Fruit fly (Drosophila melanogaster) whole organism, embryonic: Measurements from ENCODE around the gene vers.
A peak's percentile ranks its signal among the peaks of the same experiment; 100 is the strongest.

Source experiments
- Awh ChIP-seq: fragments of 200-800 bp; sonication (Bioruptor generic); IDR thresholded peaks from 2 replicates; pipeline ENCODE4, ENCODE4 v1.3.6; 2022; ENCODE audit warnings: missing biosample characterization, missing genetic modification characterization
- BEAF-32 ChIP-seq: fragments of 200-800 bp; sonication (Bioruptor generic); optimal IDR thresholded peaks from 3 replicates; lab custom pipeline; 2017; ENCODE audit warnings: missing biosample characterization, missing genetic modification characterization, mild to moderate bottlenecking, moderate library complexity, missing genetic modification reagents
- Bdp1 ChIP-seq: fragments of 200-800 bp; sonication (Bioruptor generic); optimal IDR thresholded peaks from 3 replicates; lab custom pipeline; 2016; ENCODE audit warnings: missing biosample characterization, missing genetic modification characterization
- CG10147 ChIP-seq: fragments of 200-800 bp; sonication (Bioruptor generic); optimal IDR thresholded peaks from 2 replicates; lab custom pipeline; 2019; ENCODE audit warnings: missing biosample characterization, mild to moderate bottlenecking, missing genetic modification characterization, moderate library complexity
- CG10431 ChIP-seq: fragments of 200-800 bp; sonication (Bioruptor generic); optimal IDR thresholded peaks from 3 replicates; lab custom pipeline; 2018; ENCODE audit warnings: missing biosample characterization, mild to moderate bottlenecking, missing genetic modification characterization
- CG11085 ChIP-seq: fragments of 200-800 bp; sonication (Bioruptor generic); IDR thresholded peaks from 2 replicates; pipeline ENCODE4 v1.3.6; 2022; ENCODE audit warnings: missing biosample characterization, missing genetic modification characterization
- CG15011 ChIP-seq: fragments of 200-800 bp; sonication (Bioruptor generic); optimal IDR thresholded peaks from 3 replicates; lab custom pipeline; 2018; ENCODE audit warnings: missing biosample characterization, mild to moderate bottlenecking, missing genetic modification characterization
- CG1529 ChIP-seq: fragments of 200-800 bp; sonication (Bioruptor generic); optimal IDR thresholded peaks from 3 replicates; lab custom pipeline; 2018; ENCODE audit warnings: missing biosample characterization, missing genetic modification characterization
- CG17359 ChIP-seq: fragments of 200-800 bp; sonication (Bioruptor generic); optimal IDR thresholded peaks from 3 replicates; lab custom pipeline; 2018; ENCODE audit warnings: missing biosample characterization, mild to moderate bottlenecking, missing genetic modification characterization, moderate library complexity
- CG17612 ChIP-seq: fragments of 200-800 bp; sonication (Bioruptor generic); IDR thresholded peaks from 2 replicates; pipeline ENCODE4 v1.3.6; 2022; ENCODE audit warnings: missing biosample characterization, missing genetic modification characterization
- CG17829 ChIP-seq: fragments of 200-800 bp; optimal IDR thresholded peaks from 2 replicates; lab custom pipeline; 2019; ENCODE audit warnings: missing biosample characterization, mild to moderate bottlenecking, missing genetic modification characterization, moderate library complexity
- CG30020 ChIP-seq: fragments of 200-800 bp; optimal IDR thresholded peaks from 2 replicates; lab custom pipeline; 2019; ENCODE audit warnings: missing biosample characterization, mild to moderate bottlenecking, missing genetic modification characterization, moderate library complexity
- CG31365 ChIP-seq: fragments of 200-800 bp; sonication (Bioruptor generic); optimal IDR thresholded peaks from 2 replicates; lab custom pipeline; 2018; ENCODE audit warnings: missing biosample characterization, mild to moderate bottlenecking, missing genetic modification characterization
- CG32772 ChIP-seq: fragments of 200-800 bp; sonication (Bioruptor generic); IDR thresholded peaks from 2 replicates; pipeline ENCODE4 v1.3.6; 2022; ENCODE audit warnings: missing biosample characterization, missing genetic modification characterization
- CG4328 ChIP-seq: fragments of 200-800 bp; sonication (Bioruptor generic); optimal IDR thresholded peaks from 3 replicates; lab custom pipeline; 2017; ENCODE audit warnings: missing biosample characterization, missing genetic modification reagents, missing genetic modification characterization
- CG4404 ChIP-seq: fragments of 200-800 bp; sonication (Bioruptor generic); IDR thresholded peaks from 2 replicates; pipeline ENCODE4 v1.3.6; 2022; ENCODE audit warnings: missing biosample characterization, missing genetic modification characterization
- CG6654 ChIP-seq: fragments of 200-800 bp; sonication (Bioruptor generic); optimal IDR thresholded peaks from 2 replicates; lab custom pipeline; 2017; ENCODE audit warnings: missing biosample characterization, mild to moderate bottlenecking, missing genetic modification characterization
- CG7556 ChIP-seq: fragments of 200-800 bp; sonication (Bioruptor generic); optimal IDR thresholded peaks from 2 replicates; lab custom pipeline; 2017; ENCODE audit warnings: missing biosample characterization, mild to moderate bottlenecking, missing genetic modification characterization
- CG8290 ChIP-seq, 3 experiments: fragments of 200-800 bp; sonication (Bioruptor generic); optimal IDR thresholded peaks; 2 replicates each; lab custom pipeline; 2016 to 2019; ENCODE audit warnings: missing biosample characterization in 3 of 3, missing genetic modification characterization in 3 of 3, mild to moderate bottlenecking in 2 of 3, moderate library complexity in 1 of 3
- CG8359 ChIP-seq: fragments of 200-800 bp; sonication (Bioruptor generic); optimal IDR thresholded peaks from 2 replicates; lab custom pipeline; 2017; ENCODE audit warnings: missing biosample characterization, mild to moderate bottlenecking, missing genetic modification characterization, borderline replicate concordance
- D19A ChIP-seq: fragments of 200-800 bp; optimal IDR thresholded peaks from 3 replicates; lab custom pipeline; 2019; ENCODE audit warnings: missing biosample characterization, mild to moderate bottlenecking, missing genetic modification characterization, moderate library complexity
- Doc3 ChIP-seq: fragments of 200-800 bp; sonication (Bioruptor generic); IDR thresholded peaks from 3 replicates; pipeline ENCODE4 v1.3.6; 2022; ENCODE audit warnings: missing biosample characterization, missing genetic modification characterization; ENCODE audit not compliant: partially characterized antibody
- Drgx ChIP-seq: fragments of 200-800 bp; sonication (Bioruptor generic); IDR thresholded peaks from 2 replicates; pipeline ENCODE4 v1.3.6; 2022; ENCODE audit warnings: missing biosample characterization, missing genetic modification characterization
- Ets65A ChIP-seq: fragments of 200-800 bp; sonication (Bioruptor generic); peaks from one replicate; lab custom pipeline; 2016; ENCODE audit warnings: missing biosample characterization, missing genetic modification characterization
- HmgZ ChIP-seq: fragments of 200-800 bp; sonication (Bioruptor generic); optimal IDR thresholded peaks from 2 replicates; lab custom pipeline; 2018; ENCODE audit warnings: missing biosample characterization, mild to moderate bottlenecking, missing genetic modification characterization
- Mad ChIP-seq: fragments of 200-800 bp; sonication (Bioruptor generic); optimal IDR thresholded peaks from 2 replicates; lab custom pipeline; 2016; ENCODE audit warnings: missing biosample characterization, missing genetic modification characterization
- Oli ChIP-seq: fragments of 200-800 bp; sonication (Bioruptor generic); optimal IDR thresholded peaks from 2 replicates; lab custom pipeline; 2018; ENCODE audit warnings: missing biosample characterization, mild to moderate bottlenecking, missing genetic modification characterization, moderate library complexity
- Pdp1 ChIP-seq, 2 experiments: fragments of 200-800 bp; sonication (Bioruptor generic); optimal IDR thresholded peaks; 3 replicates each; lab custom pipeline; 2016; ENCODE audit warnings: missing biosample characterization in 2 of 2, missing genetic modification characterization in 2 of 2, mild to moderate bottlenecking in 1 of 2, moderate library complexity in 1 of 2
- Ptx1 ChIP-seq: fragments of 200-800 bp; sonication (Bioruptor generic); IDR thresholded peaks from 2 replicates; pipeline ENCODE4 v1.3.6; 2022; ENCODE audit warnings: missing biosample characterization, missing genetic modification characterization
- abd-A ChIP-seq: fragments of 200-800 bp; sonication (Bioruptor generic); optimal IDR thresholded peaks from 3 replicates; lab custom pipeline; 2019; ENCODE audit warnings: missing biosample characterization, mild to moderate bottlenecking, missing genetic modification characterization, moderate library complexity
- al ChIP-seq: fragments of 200-800 bp; sonication (Bioruptor generic); IDR thresholded peaks from 2 replicates; pipeline ENCODE4 v1.3.6; 2022; ENCODE audit warnings: missing biosample characterization, missing genetic modification characterization
- amos ChIP-seq: fragments of 200-800 bp; sonication (Bioruptor generic); IDR thresholded peaks from 2 replicates; pipeline ENCODE4 v1.3.6; 2022; ENCODE audit warnings: missing biosample characterization, missing genetic modification characterization; ENCODE audit not compliant: partially characterized antibody
- az2 ChIP-seq: fragments of 200-800 bp; sonication (Bioruptor generic); optimal IDR thresholded peaks from 3 replicates; lab custom pipeline; 2016; ENCODE audit warnings: missing biosample characterization, missing genetic modification characterization
- bcd ChIP-seq: fragments of 200-800 bp; sonication (Bioruptor generic); optimal IDR thresholded peaks from 2 replicates; lab custom pipeline; 2017; ENCODE audit warnings: missing biosample characterization, mild to moderate bottlenecking, missing genetic modification characterization
- bsh ChIP-seq, 2 experiments: fragments of 200-800 bp; sonication (Bioruptor generic); optimal IDR thresholded peaks; 2 replicates each; lab custom pipeline; 2017 to 2018; ENCODE audit warnings: mild to moderate bottlenecking in 2 of 2, missing biosample characterization in 2 of 2, missing genetic modification characterization in 2 of 2, moderate library complexity in 1 of 2
- crc ChIP-seq: fragments of 200-800 bp; sonication (Bioruptor generic); optimal IDR thresholded peaks from 2 replicates; lab custom pipeline; 2016; ENCODE audit warnings: missing biosample characterization, missing genetic modification characterization
- danr ChIP-seq: fragments of 200-800 bp; sonication (Bioruptor generic); IDR thresholded peaks from 2 replicates; pipeline ENCODE4 v1.3.6; 2022; ENCODE audit warnings: missing biosample characterization, missing genetic modification characterization
- nerfin-1 ChIP-seq: fragments of 200-800 bp; sonication (Bioruptor generic); optimal IDR thresholded peaks from 3 replicates; lab custom pipeline; 2019; ENCODE audit warnings: missing biosample characterization, mild to moderate bottlenecking, missing genetic modification characterization, moderate library complexity
- nmo ChIP-seq: fragments of 200-800 bp; sonication (Bioruptor generic); optimal IDR thresholded peaks from 2 replicates; lab custom pipeline; 2018; ENCODE audit warnings: missing biosample characterization, mild to moderate bottlenecking, missing genetic modification characterization, moderate library complexity
- pum ChIP-seq: fragments of 200-800 bp; sonication (Bioruptor generic); optimal IDR thresholded peaks from 2 replicates; lab custom pipeline; 2016; ENCODE audit warnings: missing biosample characterization, missing genetic modification characterization
- pzg ChIP-seq: fragments of 200-800 bp; sonication (Bioruptor generic); optimal IDR thresholded peaks from 3 replicates; lab custom pipeline; 2018; ENCODE audit warnings: missing biosample characterization, mild to moderate bottlenecking, missing genetic modification characterization, moderate library complexity
- rib ChIP-seq: fragments of 200-800 bp; sonication (Bioruptor generic); IDR thresholded peaks from 2 replicates; pipeline ENCODE4 v1.3.6; 2022; ENCODE audit warnings: missing biosample characterization, missing genetic modification characterization
- ro ChIP-seq: fragments of 200-800 bp; sonication (Bioruptor generic); IDR thresholded peaks from 2 replicates; pipeline ENCODE4 v1.3.6; 2022; ENCODE audit warnings: missing biosample characterization, missing genetic modification characterization
- salm ChIP-seq: fragments of 200-800 bp; sonication (Bioruptor generic); optimal IDR thresholded peaks from 2 replicates; lab custom pipeline; 2018; ENCODE audit warnings: missing biosample characterization, mild to moderate bottlenecking, missing genetic modification characterization
- sd ChIP-seq: fragments of 200-800 bp; sonication (Bioruptor generic); optimal IDR thresholded peaks from 3 replicates; lab custom pipeline; 2018; ENCODE audit warnings: missing biosample characterization, mild to moderate bottlenecking, missing genetic modification characterization, moderate library complexity
- sens ChIP-seq: fragments of 200-800 bp; sonication (Bioruptor generic); peaks from one replicate; lab custom pipeline; 2016; ENCODE audit warnings: missing biosample characterization, missing genetic modification characterization
- sqz ChIP-seq: fragments of 200-800 bp; sonication (Bioruptor generic); optimal IDR thresholded peaks from 3 replicates; lab custom pipeline; 2018; ENCODE audit warnings: missing biosample characterization, mild to moderate bottlenecking, missing genetic modification characterization
- tio ChIP-seq: fragments of 200-800 bp; sonication (Bioruptor generic); optimal IDR thresholded peaks from 2 replicates; lab custom pipeline; 2017; ENCODE audit warnings: missing biosample characterization, missing genetic modification characterization, inconsistent platforms
- vnd ChIP-seq: fragments of 200-800 bp; sonication (Bioruptor generic); IDR thresholded peaks from 3 replicates; pipeline ENCODE4 v1.3.6; 2022; ENCODE audit warnings: missing biosample characterization, missing genetic modification characterization; ENCODE audit not compliant: partially characterized antibody
- vvl ChIP-seq: fragments of 200-800 bp; sonication (Bioruptor generic); IDR thresholded peaks from 2 replicates; pipeline ENCODE4 v1.3.6; 2022; ENCODE audit warnings: missing biosample characterization, missing genetic modification characterization

vers gene

dm6 chr3L:12101924-12102383, 13.9 kb upstream of the vers start (continued):
- TF ChIP-seq CG32772 (GFP tag; lab: Robert Waterston, UW) (no peak), Doc3 (GFP tag; lab: Robert Waterston, UW) (no peak), tio (GFP tag; lab: Kevin White, UChicago) (peak; percentile 4), bcd (no peak), vnd (GFP tag; lab: Robert Waterston, UW) (no peak), CG11085 (GFP tag; lab: Robert Waterston, UW) (0 out of 2 replicates have a peak, but pooled peaks have one; percentile 12), bsh (GFP tag; optimal IDR thresholded peaks at IDR 0.05; lab: Kevin White, UChicago) (peak; percentile 31 to 53), CG7556 (GFP tag; lab: Kevin White, UChicago) (peak; percentile 32), CG30020 (tag; lab: Kevin White, UChicago) (no peak), D19A (tag; lab: Kevin White, UChicago) (peak; percentile 28), Ets65A (peak; percentile 65), nmo (GFP tag; lab: Kevin White, UChicago) (peak; percentile 57), Oli (tag; lab: Kevin White, UChicago) (peak; percentile 26), CG17829 (peak; percentile 50)

- no peak for TF ChIP-seq danr
- no peak for TF ChIP-seq CG17359 (tag; lab: Kevin White, UChicago)
- TF ChIP-seq CG17612 (GFP tag; lab: Robert Waterston, UW) = no peak
- no peak for TF ChIP-seq CG1529 (GFP tag; lab: Kevin White, UChicago)
- TF ChIP-seq sd = peak; percentile 43
- no peak for TF ChIP-seq abd-A (tag; lab: Kevin White, UChicago)
- no peak for TF ChIP-seq pum
- TF ChIP-seq BEAF-32 (GFP tag; lab: Kevin White, UChicago) = no peak
- TF ChIP-seq HmgZ (tag; lab: Kevin White, UChicago) = no peak
- no peak for TF ChIP-seq pzg (GFP tag; lab: Kevin White, UChicago)
- TF ChIP-seq al = no peak
- TF ChIP-seq CG8290 (GFP tag; optimal IDR thresholded peaks at IDR 0.05; lab: Kevin White, UChicago) = no peak
- TF ChIP-seq CG8290 (tag; optimal IDR thresholded peaks at IDR 0.05; lab: Kevin White, UChicago) = no peak
- no peak for TF ChIP-seq Drgx (GFP tag; lab: Robert Waterston, UW)
- peak; percentile 53; the same call in 1 of the 2 replicates for TF ChIP-seq vvl
- no peak for TF ChIP-seq amos
- no peak for TF ChIP-seq Mad (GFP tag; lab: Kevin White, UChicago)
- TF ChIP-seq CG15011 (GFP tag; lab: Kevin White, UChicago) = no peak
- TF ChIP-seq CG31365 = no peak
- TF ChIP-seq Ptx1 (GFP tag; lab: Robert Waterston, UW) = no peak
- TF ChIP-seq rib (GFP tag; lab: Robert Waterston, UW) = no peak
- peak; percentile 52; the same call in 1 of the 2 replicates for TF ChIP-seq Awh
- no peak for TF ChIP-seq Pdp1 (GFP tag; optimal IDR thresholded peaks at IDR 0.05; lab: Kevin White, UChicago)
- no peak for TF ChIP-seq CG4404 (GFP tag; lab: Robert Waterston, UW)
- no peak for TF ChIP-seq CG10431
- no peak for TF ChIP-seq CG6654 (GFP tag; lab: Kevin White, UChicago)
- no peak for TF ChIP-seq CG4328 (GFP tag; lab: Kevin White, UChicago)
- no peak for TF ChIP-seq CG8359 (GFP tag; lab: Kevin White, UChicago)
- TF ChIP-seq Bdp1 (GFP tag; lab: Kevin White, UChicago) = no peak
- peak; percentile 70 for TF ChIP-seq sqz (GFP tag; lab: Kevin White, UChicago)
- no peak for TF ChIP-seq crc (GFP tag; lab: Kevin White, UChicago)
- no peak for TF ChIP-seq nerfin-1 (tag; lab: Kevin White, UChicago)
- TF ChIP-seq salm (tag; lab: Kevin White, UChicago) = no peak
- TF ChIP-seq sens (GFP tag; lab: Kevin White, UChicago) = peak; percentile 56
- TF ChIP-seq ro (GFP tag; lab: Robert Waterston, UW) = no peak
- TF ChIP-seq az2 (GFP tag; lab: Kevin White, UChicago) = no peak
- TF ChIP-seq CG10147 = no peak
Measured at dm6 chr3L:12107378-12107777, 8.5 kb upstream of the vers start.
